Worm (Caenorhabditis elegans): ENCODE measurements around the gene prdx-3.

ce11 chrIII:4374854-4375253, 32.4 kb upstream of the prdx-3 start, which contains the start of gene pals-26:
- TF ChIP-seq him-1 (tag; optimal IDR thresholded peaks at IDR 0.05) (no peak), W03F9.2 (tag; optimal IDR thresholded peaks at IDR 0.05) (no peak)
